Fruit fly (Drosophila melanogaster) whole organism, embryonic: Measurements from ENCODE around the gene how.

Experiments used
- ATbp ChIP-seq: fragments of 200-800 bp; sonication (Bioruptor generic); optimal IDR thresholded peaks from 2 replicates; lab custom pipeline; 2017; ENCODE audit warnings: missing biosample characterization, mild to moderate bottlenecking, missing genetic modification characterization, missing genetic modification reagents
- Adf1 ChIP-seq: fragments of 200-800 bp; sonication (Bioruptor generic); IDR thresholded peaks from 2 replicates; pipeline ENCODE4 v1.3.6; 2022; ENCODE audit warnings: missing biosample characterization, missing genetic modification characterization
- Atf-2 ChIP-seq: fragments of 200-800 bp; sonication (Bioruptor generic); optimal IDR thresholded peaks from 2 replicates; lab custom pipeline; 2016; ENCODE audit warnings: missing biosample characterization, missing genetic modification characterization
- Atf6 ChIP-seq: fragments of 200-800 bp; sonication (Bioruptor generic); IDR thresholded peaks from 2 replicates; pipeline ENCODE4 v1.3.6; 2022; ENCODE audit warnings: missing biosample characterization, missing genetic modification characterization
- CG10979 ChIP-seq: fragments of 200-800 bp; sonication (Bioruptor generic); optimal IDR thresholded peaks from 2 replicates; lab custom pipeline; 2018; ENCODE audit warnings: missing biosample characterization, mild to moderate bottlenecking, missing genetic modification characterization, moderate library complexity
- CG11085 ChIP-seq: fragments of 200-800 bp; sonication (Bioruptor generic); IDR thresholded peaks from 2 replicates; pipeline ENCODE4 v1.3.6; 2022; ENCODE audit warnings: missing biosample characterization, missing genetic modification characterization
- CG11695 ChIP-seq: fragments of 200-800 bp; sonication (Bioruptor generic); IDR thresholded peaks from 3 replicates; pipeline ENCODE4 v1.3.6; 2022; ENCODE audit warnings: missing biosample characterization, missing genetic modification characterization
- CG12155 ChIP-seq: fragments of 200-800 bp; sonication (Bioruptor generic); optimal IDR thresholded peaks from 3 replicates; lab custom pipeline; 2016; ENCODE audit warnings: missing biosample characterization, missing genetic modification characterization
- CG12219 ChIP-seq: fragments of 200-800 bp; sonication (Bioruptor generic); optimal IDR thresholded peaks from 3 replicates; lab custom pipeline; 2018; ENCODE audit warnings: missing biosample characterization, mild to moderate bottlenecking, missing genetic modification characterization
- CG13287 ChIP-seq: fragments of 200-800 bp; sonication (Bioruptor generic); IDR thresholded peaks from 2 replicates; pipeline ENCODE4 v1.3.6; 2022; ENCODE audit warnings: missing biosample characterization, missing genetic modification characterization; ENCODE audit not compliant: partially characterized antibody
- CG14441 ChIP-seq: fragments of 200-800 bp; sonication (Bioruptor generic); IDR thresholded peaks from 2 replicates; pipeline ENCODE4 v1.3.6; 2022; ENCODE audit warnings: missing biosample characterization, missing genetic modification characterization
- CG15479 ChIP-seq: fragments of 200-800 bp; sonication (Bioruptor generic); optimal IDR thresholded peaks from 3 replicates; lab custom pipeline; 2019; ENCODE audit warnings: missing biosample characterization, mild to moderate bottlenecking, missing genetic modification characterization, moderate library complexity
- CG1647 ChIP-seq: fragments of 200-800 bp; sonication (Bioruptor generic); optimal IDR thresholded peaks from 3 replicates; lab custom pipeline; 2016; ENCODE audit warnings: missing biosample characterization, missing genetic modification characterization
- CG1832 ChIP-seq: fragments of 200-800 bp; sonication (Bioruptor generic); optimal IDR thresholded peaks from 2 replicates; lab custom pipeline; 2017; ENCODE audit warnings: missing biosample characterization, mild to moderate bottlenecking, missing genetic modification characterization, inconsistent platforms
- CG18764 ChIP-seq: fragments of 200-800 bp; sonication (Bioruptor generic); optimal IDR thresholded peaks from 3 replicates; lab custom pipeline; 2016; ENCODE audit warnings: missing biosample characterization, missing genetic modification characterization
- CG2199 ChIP-seq: fragments of 200-800 bp; sonication (Bioruptor generic); IDR thresholded peaks from 3 replicates; pipeline ENCODE4 v1.3.6; 2022; ENCODE audit warnings: missing biosample characterization, missing genetic modification characterization
- CG3065 ChIP-seq: fragments of 200-800 bp; sonication (Bioruptor generic); optimal IDR thresholded peaks from 2 replicates; lab custom pipeline; 2016; ENCODE audit warnings: missing biosample characterization, missing genetic modification characterization
- CG31388 ChIP-seq: fragments of 200-800 bp; sonication (Bioruptor generic); optimal IDR thresholded peaks from 2 replicates; lab custom pipeline; 2016; ENCODE audit warnings: missing biosample characterization, missing genetic modification characterization
- CG3407 ChIP-seq: fragments of 200-800 bp; sonication (Bioruptor generic); optimal IDR thresholded peaks from 2 replicates; lab custom pipeline; 2018; ENCODE audit warnings: missing biosample characterization, mild to moderate bottlenecking, missing genetic modification characterization
- CG34422 ChIP-seq: fragments of 200-800 bp; sonication (Bioruptor generic); IDR thresholded peaks from 3 replicates; pipeline ENCODE4 v1.3.6; 2022; ENCODE audit warnings: missing biosample characterization, missing genetic modification characterization
- CG7372 ChIP-seq: fragments of 200-800 bp; sonication (Bioruptor generic); IDR thresholded peaks from 2 replicates; pipeline ENCODE4 v1.3.6; 2022; ENCODE audit warnings: missing biosample characterization, missing genetic modification characterization
- CG7745 ChIP-seq: fragments of 200-800 bp; sonication (Bioruptor generic); optimal IDR thresholded peaks from 2 replicates; lab custom pipeline; 2018; ENCODE audit warnings: missing biosample characterization, mild to moderate bottlenecking, missing genetic modification characterization, moderate library complexity
- CG7987 ChIP-seq: fragments of 200-800 bp; sonication (Bioruptor generic); optimal IDR thresholded peaks from 2 replicates; lab custom pipeline; 2018; ENCODE audit warnings: missing biosample characterization, mild to moderate bottlenecking, missing genetic modification characterization, moderate library complexity
- CG8388 ChIP-seq: fragments of 200-800 bp; sonication (Bioruptor generic); optimal IDR thresholded peaks from 2 replicates; lab custom pipeline; 2019; ENCODE audit warnings: missing biosample characterization, mild to moderate bottlenecking, missing genetic modification characterization, moderate library complexity
- CG9876 ChIP-seq: fragments of 200-800 bp; sonication (Bioruptor generic); optimal IDR thresholded peaks from 2 replicates; lab custom pipeline; 2016; ENCODE audit warnings: missing biosample characterization, missing genetic modification characterization
- Dek ChIP-seq: fragments of 200-800 bp; sonication (Bioruptor generic); optimal IDR thresholded peaks from 3 replicates; lab custom pipeline; 2019; ENCODE audit warnings: missing biosample characterization, mild to moderate bottlenecking, missing genetic modification characterization, moderate library complexity
- HLH54F ChIP-seq: fragments of 200-800 bp; sonication (Bioruptor generic); optimal IDR thresholded peaks from 3 replicates; lab custom pipeline; 2016; ENCODE audit warnings: missing biosample characterization, missing genetic modification characterization
- HLHmδ ChIP-seq: fragments of 200-800 bp; sonication (Bioruptor generic); optimal IDR thresholded peaks from 2 replicates; lab custom pipeline; 2018; ENCODE audit warnings: missing biosample characterization, mild to moderate bottlenecking, missing genetic modification characterization, moderate library complexity
- HmgZ ChIP-seq: fragments of 200-800 bp; sonication (Bioruptor generic); optimal IDR thresholded peaks from 2 replicates; lab custom pipeline; 2018; ENCODE audit warnings: missing biosample characterization, mild to moderate bottlenecking, missing genetic modification characterization
- Opbp ChIP-seq: fragments of 200-800 bp; sonication (Bioruptor generic); IDR thresholded peaks from 3 replicates; pipeline ENCODE4 v1.3.6; 2022; ENCODE audit warnings: missing biosample characterization, missing genetic modification characterization; ENCODE audit not compliant: partially characterized antibody
- Tbp ChIP-seq: fragments of >200 bp; optimal IDR thresholded peaks from 2 replicates; lab custom pipeline; 2018; ENCODE audit warnings: missing biosample characterization, missing genetic modification characterization
- Xrp1 ChIP-seq: fragments of 200-800 bp; sonication (Bioruptor generic); IDR thresholded peaks from 2 replicates; pipeline ENCODE4 v1.3.6; 2022; ENCODE audit warnings: missing biosample characterization, missing genetic modification characterization
- abd-A ChIP-seq: fragments of 200-800 bp; sonication (Bioruptor generic); optimal IDR thresholded peaks from 3 replicates; lab custom pipeline; 2019; ENCODE audit warnings: missing biosample characterization, mild to moderate bottlenecking, missing genetic modification characterization, moderate library complexity
- ase ChIP-seq: fragments of 200-800 bp; sonication (Bioruptor generic); IDR thresholded peaks from 3 replicates; pipeline ENCODE4 v1.3.6; 2022; ENCODE audit warnings: missing biosample characterization, missing genetic modification characterization
- bowl ChIP-seq: fragments of 200-800 bp; sonication (Bioruptor generic); IDR thresholded peaks from 2 replicates; pipeline ENCODE4 v1.3.6; 2022; ENCODE audit warnings: missing biosample characterization, missing genetic modification characterization
- br ChIP-seq: fragments of >200 bp; optimal IDR thresholded peaks from 2 replicates; lab custom pipeline; 2017
- caup ChIP-seq: fragments of 200-800 bp; sonication (Bioruptor generic); optimal IDR thresholded peaks from 3 replicates; lab custom pipeline; 2017; ENCODE audit warnings: missing biosample characterization, mild to moderate bottlenecking, missing genetic modification characterization, moderate library complexity; ENCODE audit not compliant: severe bottlenecking
- chinmo ChIP-seq: fragments of 200-800 bp; sonication (Bioruptor generic); IDR thresholded peaks from 4 replicates; pipeline ENCODE4 v1.3.6; 2022; ENCODE audit warnings: missing biosample characterization, missing genetic modification characterization; ENCODE audit not compliant: partially characterized antibody
- chm ChIP-seq: fragments of 200-800 bp; sonication (Bioruptor generic); IDR thresholded peaks from 2 replicates; pipeline ENCODE4 v1.3.6; 2022; ENCODE audit warnings: missing biosample characterization, missing genetic modification characterization
- corto ChIP-seq: fragments of 200-800 bp; sonication (Bioruptor generic); optimal IDR thresholded peaks from 2 replicates; lab custom pipeline; 2016; ENCODE audit warnings: missing biosample characterization, mild to moderate bottlenecking, missing genetic modification characterization, moderate library complexity
- disco-r ChIP-seq: fragments of 200-800 bp; sonication (Bioruptor generic); optimal IDR thresholded peaks from 2 replicates; lab custom pipeline; 2016; ENCODE audit warnings: missing biosample characterization, missing genetic modification characterization
- dpn ChIP-seq, 2 experiments: fragments of 200-800 bp; sonication (Bioruptor generic); optimal IDR thresholded peaks; 3 replicates each; lab custom pipeline; 2016; ENCODE audit warnings: missing biosample characterization in 2 of 2, missing genetic modification characterization in 2 of 2
- gcm ChIP-seq: fragments of 200-800 bp; sonication (Bioruptor generic); optimal IDR thresholded peaks from 2 replicates; lab custom pipeline; 2019; ENCODE audit warnings: missing biosample characterization, mild to moderate bottlenecking, missing genetic modification characterization, moderate library complexity
- gcm2 ChIP-seq: fragments of 200-800 bp; sonication (Bioruptor generic); optimal IDR thresholded peaks from 2 replicates; lab custom pipeline; 2016; ENCODE audit warnings: missing biosample characterization, missing genetic modification characterization
- jigr1 ChIP-seq: fragments of 200-800 bp; sonication (Bioruptor generic); IDR thresholded peaks from 3 replicates; pipeline ENCODE4 v1.3.6; 2022; ENCODE audit warnings: missing biosample characterization, missing genetic modification characterization
- kay ChIP-seq: fragments of 200-800 bp; sonication (Bioruptor generic); optimal IDR thresholded peaks from 2 replicates; lab custom pipeline; 2016; ENCODE audit warnings: missing biosample characterization, missing genetic modification characterization
- org-1 ChIP-seq: fragments of 200-800 bp; sonication (Bioruptor generic); optimal IDR thresholded peaks from 2 replicates; lab custom pipeline; 2017; ENCODE audit warnings: missing biosample characterization, missing genetic modification characterization
- ro ChIP-seq: fragments of 200-800 bp; sonication (Bioruptor generic); IDR thresholded peaks from 2 replicates; pipeline ENCODE4 v1.3.6; 2022; ENCODE audit warnings: missing biosample characterization, missing genetic modification characterization
- salm ChIP-seq: fragments of 200-800 bp; sonication (Bioruptor generic); optimal IDR thresholded peaks from 2 replicates; lab custom pipeline; 2018; ENCODE audit warnings: missing biosample characterization, mild to moderate bottlenecking, missing genetic modification characterization
- sens ChIP-seq: fragments of 200-800 bp; sonication (Bioruptor generic); peaks from one replicate; lab custom pipeline; 2016; ENCODE audit warnings: missing biosample characterization, missing genetic modification characterization
- trem ChIP-seq: fragments of 200-800 bp; optimal IDR thresholded peaks from 3 replicates; lab custom pipeline; 2019; ENCODE audit warnings: missing biosample characterization, mild to moderate bottlenecking, missing genetic modification characterization, moderate library complexity
- unpg ChIP-seq: fragments of 200-800 bp; sonication (Bioruptor generic); optimal IDR thresholded peaks from 3 replicates; lab custom pipeline; 2018; ENCODE audit warnings: missing biosample characterization, mild to moderate bottlenecking, missing genetic modification characterization, moderate library complexity

The how gene

dm6 chr3R:22121220-22121619 is 79.2 kb downstream of the how start (continued):
- TF ChIP-seq salm (no peak), CG10979 (no peak), dpn (GFP tag; optimal IDR thresholded peaks at IDR 0.05; lab: Kevin White, UChicago) (peak; percentile 33 to 41), CG9876 (no peak), CG7372 (GFP tag; lab: Robert Waterston, UW) (peak; percentile 66), trem (tag; lab: Kevin White, UChicago) (no peak), chm (peak; percentile 81), kay (GFP tag; lab: Kevin White, UChicago) (peak; percentile 10), HLH54F (GFP tag; lab: Kevin White, UChicago) (no peak), CG12219 (GFP tag; lab: Kevin White, UChicago) (no peak), CG1832 (GFP tag; lab: Kevin White, UChicago) (no peak), CG34422 (GFP tag; lab: Robert Waterston, UW) (no peak), CG1647 (GFP tag; lab: Kevin White, UChicago) (no peak), CG12155 (GFP tag; lab: Kevin White, UChicago) (peak; percentile 25), CG2199 (GFP tag; lab: Robert Waterston, UW) (no peak), CG11695 (peak; percentile 88), Tbp (GFP tag; lab: Kevin White, UChicago) (no peak), CG3407 (GFP tag; lab: Kevin White, UChicago) (no peak), Xrp1 (peak; percentile 54), CG15479 (GFP tag; lab: Kevin White, UChicago) (no peak), gcm2 (GFP tag; lab: Kevin White, UChicago) (no peak), HmgZ (tag; lab: Kevin White, UChicago) (peak; percentile 20), gcm (GFP tag; lab: Kevin White, UChicago) (no peak), HLHmδ (GFP tag; lab: Kevin White, UChicago) (no peak), CG13287 (no peak), CG8388 (GFP tag; lab: Kevin White, UChicago) (peak; percentile 47), CG7987 (no peak), caup (GFP tag; lab: Kevin White, UChicago) (peak; percentile 77), Atf6 (GFP tag; lab: Robert Waterston, UW) (peak; percentile 81; the same call in 1 of the 2 replicates), jigr1 (GFP tag; lab: Robert Waterston, UW) (no peak), br (no peak), chinmo (GFP tag; lab: Robert Waterston, UW) (no peak), Atf-2 (GFP tag; lab: Kevin White, UChicago) (no peak), CG7745 (tag; lab: Kevin White, UChicago) (no peak), CG11085 (GFP tag; lab: Robert Waterston, UW) (peak; percentile 74), ase (no peak; the same call in 1 of the 3 replicates), CG3065 (GFP tag; lab: Kevin White, UChicago) (no peak), org-1 (GFP tag; lab: Kevin White, UChicago) (peak; percentile 16), bowl (no peak), abd-A (tag; lab: Kevin White, UChicago) (no peak), Dek (tag; lab: Kevin White, UChicago) (no peak), CG18764 (GFP tag; lab: Kevin White, UChicago) (no peak), Opbp (no peak), sens (GFP tag; lab: Kevin White, UChicago) (peak; percentile 82), corto (GFP tag; lab: Kevin White, UChicago) (no peak), CG31388 (GFP tag; lab: Kevin White, UChicago) (no peak), ro (no peak), Adf1 (GFP tag; lab: Robert Waterston, UW) (no peak), ATbp (GFP tag; lab: Kevin White, UChicago) (no peak), CG14441 (GFP tag; lab: Robert Waterston, UW) (peak; percentile 66), disco-r (GFP tag; lab: Kevin White, UChicago) (no peak), unpg (GFP tag; lab: Kevin White, UChicago) (peak; percentile 78)
